Worm (Caenorhabditis elegans): ENCODE measurements around the gene fbxc-14.

ce11 chrII:943773-944172, 30.3 kb upstream of the fbxc-14 start, which contains the start of gene clec-43:
- no peak for TF ChIP-seq lsy-2 (tag; optimal IDR thresholded peaks at IDR 0.05)
- no peak for TF ChIP-seq snpc-4 (tag; optimal IDR thresholded peaks at IDR 0.05)
- TF ChIP-seq nhr-85 (tag): no peak
- no peak for TF ChIP-seq ztf-11 (tag; optimal IDR thresholded peaks at IDR 0.05)
- no peak for TF ChIP-seq hpl-2 (GFP tag; optimal IDR thresholded peaks at IDR 0.05)
- TF ChIP-seq unc-62 (GFP tag; optimal IDR thresholded peaks at IDR 0.05): no peak
- TF ChIP-seq mdl-1 (tag; optimal IDR thresholded peaks at IDR 0.05): no peak
- no peak for TF ChIP-seq dpl-1 (GFP tag; optimal IDR thresholded peaks at IDR 0.05)
- no peak for TF ChIP-seq nhr-47 (tag; optimal IDR thresholded peaks at IDR 0.05)
- TF ChIP-seq pqm-1 (tag; optimal IDR thresholded peaks at IDR 0.05): peak; percentile 15
